Worm (Caenorhabditis elegans) whole organism, L2 larva: Measurements from ENCODE around the gene C10C5.7.

Experiments used
- C34F6.9 ChIP-seq: fragments of 150-350 bp; optimal IDR thresholded peaks from 2 replicates; lab custom pipeline; 2014; ENCODE audit warnings: missing biosample characterization, missing genetic modification characterization
- F13H6.1 ChIP-seq: sonication (generic microtip); optimal IDR thresholded peaks from 2 replicates; lab custom pipeline; 2016; ENCODE audit warnings: missing genetic modification characterization, missing compliant biosample characterization
- R02D3.7 ChIP-seq: fragments of 150-350 bp; optimal IDR thresholded peaks from 2 replicates; lab custom pipeline; 2014; ENCODE audit warnings: missing biosample characterization, missing genetic modification characterization
- alr-1 ChIP-seq: fragments of 150-350 bp; optimal IDR thresholded peaks from 2 replicates; lab custom pipeline; 2014; ENCODE audit warnings: missing biosample characterization, missing genetic modification characterization
- aly-2 ChIP-seq: fragments of 150-350 bp; optimal IDR thresholded peaks from 2 replicates; lab custom pipeline; 2014; ENCODE audit warnings: missing biosample characterization, missing genetic modification characterization
- ama-1 ChIP-seq: fragments of 150-350 bp; optimal IDR thresholded peaks from 2 replicates; lab custom pipeline; 2018; ENCODE audit warnings: inconsistent platforms
- blmp-1 ChIP-seq: sonication (generic microtip); optimal IDR thresholded peaks from 2 replicates; lab custom pipeline; 2017; ENCODE audit warnings: missing genetic modification characterization, mild to moderate bottlenecking, missing compliant biosample characterization, antibody characterized with exemption, moderate library complexity; ENCODE audit not compliant: insufficient read depth
- ceh-16 ChIP-seq: fragments of 150-350 bp; optimal IDR thresholded peaks from 2 replicates; lab custom pipeline; 2014; ENCODE audit warnings: missing biosample characterization, missing genetic modification characterization
- ceh-82 ChIP-seq: fragments of 150-350 bp; optimal IDR thresholded peaks from 2 replicates; lab custom pipeline; 2014; ENCODE audit warnings: missing biosample characterization, missing genetic modification characterization
- dmd-4 ChIP-seq: sonication (generic microtip); optimal IDR thresholded peaks from 2 replicates; lab custom pipeline; 2017; ENCODE audit warnings: missing biosample characterization, missing genetic modification characterization
- egl-27 ChIP-seq: sonication (generic microtip); optimal IDR thresholded peaks from 3 replicates; lab custom pipeline; 2017; ENCODE audit warnings: missing biosample characterization, missing genetic modification reagents, missing genetic modification characterization
- elt-1 ChIP-seq: fragments of 150-350 bp; optimal IDR thresholded peaks from 2 replicates; lab custom pipeline; 2014; ENCODE audit warnings: missing biosample characterization, missing genetic modification characterization
- elt-3 ChIP-seq: sonication (generic microtip); optimal IDR thresholded peaks from 2 replicates; lab custom pipeline; 2017; ENCODE audit warnings: missing biosample characterization, missing genetic modification characterization
- fos-1 ChIP-seq: fragments of 150-350 bp; optimal IDR thresholded peaks from 2 replicates; lab custom pipeline; 2014; ENCODE audit warnings: missing biosample characterization, missing genetic modification characterization
- lin-11 ChIP-seq: fragments of 150-350 bp; sonication (generic microtip); optimal IDR thresholded peaks from 2 replicates; lab custom pipeline; 2014; ENCODE audit warnings: missing biosample characterization, missing genetic modification characterization, inconsistent platforms, mixed read lengths
- lin-13 ChIP-seq: fragments of 150-350 bp; optimal IDR thresholded peaks from 2 replicates; lab custom pipeline; 2014; ENCODE audit warnings: missing biosample characterization, missing genetic modification reagents, missing genetic modification characterization
- lin-39 ChIP-seq: fragments of 150-350 bp; optimal IDR thresholded peaks from 2 replicates; lab custom pipeline; 2014; ENCODE audit warnings: missing biosample characterization, missing genetic modification reagents, missing genetic modification characterization
- lsy-2 ChIP-seq, 2 experiments: fragments of 150-350 bp in 1 of 2; sonication (generic microtip) in 1 of 2; optimal IDR thresholded peaks; 2 replicates each; lab custom pipeline; 2014 to 2017; ENCODE audit warnings: missing biosample characterization in 2 of 2, missing genetic modification characterization in 2 of 2
- mbf-1 ChIP-seq: sonication (generic microtip); optimal IDR thresholded peaks from 2 replicates; lab custom pipeline; 2017; ENCODE audit warnings: missing biosample characterization, missing genetic modification characterization
- nhr-11 ChIP-seq: fragments of 150-350 bp; optimal IDR thresholded peaks from 2 replicates; lab custom pipeline; 2014; ENCODE audit warnings: missing biosample characterization, missing genetic modification characterization
- nhr-12 ChIP-seq: fragments of 150-350 bp; optimal IDR thresholded peaks from 2 replicates; lab custom pipeline; 2014; ENCODE audit warnings: missing biosample characterization, missing genetic modification characterization
- nhr-21 ChIP-seq: fragments of 150-350 bp; optimal IDR thresholded peaks from 2 replicates; lab custom pipeline; 2014; ENCODE audit warnings: missing biosample characterization, missing genetic modification characterization
- nhr-23 ChIP-seq: fragments of 150-350 bp; optimal IDR thresholded peaks from 2 replicates; lab custom pipeline; 2014; ENCODE audit warnings: missing biosample characterization, missing genetic modification reagents, missing genetic modification characterization
- nhr-237 ChIP-seq: fragments of 150-350 bp; optimal IDR thresholded peaks from 2 replicates; lab custom pipeline; 2014; ENCODE audit warnings: missing biosample characterization, missing genetic modification characterization
- nhr-25 ChIP-seq: fragments of 150-350 bp; sonication (generic microtip); optimal IDR thresholded peaks from 3 replicates; lab custom pipeline; 2014; ENCODE audit warnings: missing biosample characterization, missing genetic modification characterization
- sem-4 ChIP-seq: fragments of 150-350 bp; optimal IDR thresholded peaks from 2 replicates; lab custom pipeline; 2014; ENCODE audit warnings: missing biosample characterization, missing genetic modification reagents, missing genetic modification characterization
- skn-1 ChIP-seq: sonication (generic microtip); optimal IDR thresholded peaks from 2 replicates; lab custom pipeline; 2017; ENCODE audit warnings: missing biosample characterization, missing genetic modification characterization
- sma-3 ChIP-seq: sonication (generic microtip); optimal IDR thresholded peaks from 2 replicates; lab custom pipeline; 2016; ENCODE audit warnings: missing genetic modification reagents, missing genetic modification characterization, missing compliant biosample characterization
- sma-9 ChIP-seq, 2 experiments: fragments of 150-350 bp in 1 of 2; sonication (generic microtip) in 1 of 2; optimal IDR thresholded peaks; 2 replicates each; lab custom pipeline; 2014 to 2016; ENCODE audit warnings: missing genetic modification characterization in 2 of 2, mild to moderate bottlenecking in 1 of 2, missing biosample characterization in 1 of 2, missing compliant biosample characterization in 1 of 2, missing genetic modification reagents in 1 of 2, moderate library complexity in 1 of 2
- snpc-4 ChIP-seq: fragments of 150-350 bp; optimal IDR thresholded peaks from 2 replicates; lab custom pipeline; 2014; ENCODE audit warnings: missing biosample characterization, missing genetic modification characterization
- unc-55 ChIP-seq: fragments of 150-350 bp; sonication (generic microtip); optimal IDR thresholded peaks from 3 replicates; lab custom pipeline; 2014; ENCODE audit warnings: missing biosample characterization, missing genetic modification reagents, missing genetic modification characterization
- unc-62 ChIP-seq: fragments of 150-350 bp; optimal IDR thresholded peaks from 2 replicates; lab custom pipeline; 2014; ENCODE audit warnings: missing biosample characterization, missing genetic modification reagents, missing genetic modification characterization
- ztf-1 ChIP-seq: fragments of 200-800 bp; sonication (Bioruptor generic); conservative IDR thresholded peaks from 2 replicates; pipeline ENCODE4 v1.3.6; 2022; ENCODE audit warnings: missing genetic modification characterization, missing compliant biosample characterization
- ztf-11 ChIP-seq: sonication (generic microtip); optimal IDR thresholded peaks from 2 replicates; lab custom pipeline; 2017; ENCODE audit warnings: missing biosample characterization, missing genetic modification characterization
- ztf-4 ChIP-seq: fragments of 150-350 bp; optimal IDR thresholded peaks from 2 replicates; lab custom pipeline; 2014; ENCODE audit warnings: missing biosample characterization, missing genetic modification characterization

The C10C5.7 gene

DNA sequence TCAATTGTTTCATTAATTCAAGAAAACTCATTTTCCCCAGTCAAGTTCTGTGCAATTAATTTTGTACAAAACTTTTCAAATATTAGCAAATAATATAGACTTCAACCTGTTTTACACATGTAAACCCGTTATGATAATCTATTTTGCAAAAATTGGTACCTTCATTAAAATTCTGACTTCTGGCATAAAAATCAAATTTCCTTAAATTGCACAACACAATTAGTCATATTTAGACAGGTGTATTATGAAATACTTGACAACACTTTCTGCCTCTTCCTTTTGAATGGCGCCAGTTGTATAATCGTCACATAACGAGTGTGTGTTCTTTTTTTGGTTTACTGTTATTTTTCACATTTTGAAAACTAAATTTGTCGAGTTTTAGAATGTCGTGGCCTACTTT lies 13.8 kb upstream of the C10C5.7 start, which contains the start of gene fbxc-58:
TSS of gene fbxc-58 (plus strand) at position 383 of the 400 bp plus-strand sequence.
- TF ChIP-seq sma-3 (GFP tag; lab: Kevin White, UChicago), result no peak
- peak; percentile 72 for TF ChIP-seq fos-1 (tag; lab: Kevin White, UChicago)
- no peak for TF ChIP-seq lin-11 (tag; lab: Kevin White, UChicago)
- TF ChIP-seq, all 48 proteins: peak for 1

ce11 chrIV:9374529-9374928 lies 10.4 kb upstream of the C10C5.7 start, which contains the start of gene C10C5.3:
TSS of gene C10C5.3 (plus strand) at chrIV:9374829.
- TF ChIP-seq lin-11 (tag; lab: Kevin White, UChicago), result no peak
- TF ChIP-seq ceh-16 (tag; lab: Kevin White, UChicago), result no peak
- no peak for TF ChIP-seq unc-55
- no peak for TF ChIP-seq sem-4 (tag; lab: Kevin White, UChicago)
- TF ChIP-seq aly-2 (tag; lab: Kevin White, UChicago), result no peak
- TF ChIP-seq lin-13 (GFP tag; lab: Kevin White, UChicago), result no peak

- TF ChIP-seq nhr-12 (tag; lab: Kevin White, UChicago) (no peak), nhr-23 (tag; lab: Kevin White, UChicago) (no peak), aly-2 (tag; lab: Kevin White, UChicago) (no peak), elt-3 (tag; lab: Kevin White, UChicago) (no peak), elt-1 (tag; lab: Kevin White, UChicago) (no peak), C34F6.9 (tag; lab: Kevin White, UChicago) (no peak), nhr-21 (peak; percentile 34), F13H6.1 (tag; lab: Kevin White, UChicago) (no peak), sem-4 (tag; lab: Kevin White, UChicago) (no peak), ztf-11 (tag; lab: Kevin White, UChicago) (no peak), sma-9 (GFP tag; optimal IDR thresholded peaks at IDR 0.05; lab: Kevin White, UChicago) (peak; percentile 66), sma-9 (tag; optimal IDR thresholded peaks at IDR 0.05; lab: Kevin White, UChicago) (no peak), ztf-1 (no peak), lin-39 (tag; lab: Kevin White, UChicago) (no peak), alr-1 (tag; lab: Kevin White, UChicago) (no peak), nhr-25 (tag; lab: Kevin White, UChicago) (peak; percentile 64), fos-1 (tag; lab: Kevin White, UChicago) (no peak), blmp-1 (tag; lab: Kevin White, UChicago) (peak; percentile 6), mbf-1 (tag; lab: Kevin White, UChicago) (no peak), R02D3.7 (tag; lab: Kevin White, UChicago) (no peak), snpc-4 (no peak), dmd-4 (no peak), unc-62 (no peak), egl-27 (no peak), ceh-82 (no peak)
Observed at ce11 chrIV:9376550-9376949, 8.4 kb upstream of the C10C5.7 start.

DNA sequence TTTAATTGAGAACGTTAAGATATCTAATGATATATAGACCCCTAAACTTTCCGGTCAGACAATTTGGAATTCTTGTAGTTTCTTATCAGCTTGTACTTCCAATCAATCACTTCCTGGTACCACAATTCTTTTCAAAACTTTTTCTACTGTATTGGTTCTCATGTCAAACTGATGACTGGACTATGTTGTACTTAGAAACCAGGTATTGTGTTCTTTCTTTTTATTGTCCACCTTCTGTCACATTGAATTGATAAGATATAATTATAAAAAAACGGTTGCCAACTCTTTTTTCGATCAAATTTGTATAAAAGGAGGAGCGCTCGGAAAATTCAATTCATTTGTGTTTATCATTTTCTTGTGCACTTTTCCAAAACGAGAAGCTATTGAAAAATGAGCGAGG lies 6.7 kb upstream of the C10C5.7 start, which contains the start of gene C10C5.4:
TSS of gene C10C5.4 (plus strand) at position 281 of the 400 bp plus-strand sequence.
- no peak for TF ChIP-seq R02D3.7 (tag; lab: Kevin White, UChicago)
- no peak for TF ChIP-seq nhr-23 (tag; lab: Kevin White, UChicago)
- no peak for TF ChIP-seq fos-1 (tag; lab: Kevin White, UChicago)
- no peak for TF ChIP-seq lin-13 (GFP tag; lab: Kevin White, UChicago)
- TF ChIP-seq dmd-4, result no peak
- no peak for TF ChIP-seq skn-1 (tag; lab: Kevin White, UChicago)
- no peak for TF ChIP-seq ztf-4
- no peak for TF ChIP-seq sma-3 (GFP tag; lab: Kevin White, UChicago)

- TF ChIP-seq unc-55, result no peak
- no peak for TF ChIP-seq lin-39 (tag; lab: Kevin White, UChicago)
- TF ChIP-seq ama-1, result no peak
- TF ChIP-seq ztf-11 (tag; lab: Kevin White, UChicago), result no peak
- TF ChIP-seq mbf-1 (tag; lab: Kevin White, UChicago), result no peak
- no peak for TF ChIP-seq nhr-12 (tag; lab: Kevin White, UChicago)
- TF ChIP-seq lin-11 (tag; lab: Kevin White, UChicago), result no peak
- no peak for TF ChIP-seq ztf-1
- no peak for TF ChIP-seq lsy-2 (tag; optimal IDR thresholded peaks at IDR 0.05; lab: Kevin White, UChicago)
- no peak for TF ChIP-seq nhr-237 (tag; lab: Kevin White, UChicago)
- TF ChIP-seq nhr-11 (tag; lab: Kevin White, UChicago), result no peak
- no peak for TF ChIP-seq fos-1 (tag; lab: Kevin White, UChicago)
- no peak for TF ChIP-seq nhr-21
Observed at ce11 chrIV:9381136-9381535, 3.8 kb upstream of the C10C5.7 start, which contains the start of gene C10C5.5. TSS of gene C10C5.5 (plus strand) at chrIV:9381436.
